Fruit fly (Drosophila melanogaster) whole organism, embryonic: ENCODE results near the gene wapl.

Experiments
- Abd-B ChIP-seq: fragments of 200-800 bp; sonication (Bioruptor generic); optimal IDR thresholded peaks from 2 replicates; lab custom pipeline; 2018; ENCODE audit warnings: missing biosample characterization, mild to moderate bottlenecking, missing genetic modification characterization, moderate library complexity
- Awh ChIP-seq: fragments of 200-800 bp; sonication (Bioruptor generic); IDR thresholded peaks from 2 replicates; pipeline ENCODE4, ENCODE4 v1.3.6; 2022; ENCODE audit warnings: missing biosample characterization, missing genetic modification characterization
- Bdp1 ChIP-seq: fragments of 200-800 bp; sonication (Bioruptor generic); optimal IDR thresholded peaks from 3 replicates; lab custom pipeline; 2016; ENCODE audit warnings: missing biosample characterization, missing genetic modification characterization
- CG10321 ChIP-seq: fragments of 200-800 bp; sonication (Bioruptor generic); IDR thresholded peaks from 2 replicates; pipeline ENCODE4 v1.3.6; 2022; ENCODE audit warnings: missing biosample characterization, missing genetic modification characterization
- CG10543 ChIP-seq: fragments of 200-800 bp; sonication (Bioruptor generic); optimal IDR thresholded peaks from 3 replicates; lab custom pipeline; 2017; ENCODE audit warnings: missing biosample characterization, mild to moderate bottlenecking, missing genetic modification characterization, moderate library complexity
- CG10565 ChIP-seq: fragments of 200-800 bp; sonication (Bioruptor generic); optimal IDR thresholded peaks from 3 replicates; lab custom pipeline; 2016; ENCODE audit warnings: missing biosample characterization, mild to moderate bottlenecking, missing genetic modification characterization
- CG10959 ChIP-seq: fragments of 200-800 bp; sonication (Bioruptor generic); IDR thresholded peaks from 2 replicates; pipeline ENCODE4 v1.3.6; 2022; ENCODE audit warnings: missing biosample characterization, missing genetic modification characterization
- CG11093 ChIP-seq: fragments of 200-800 bp; sonication (Bioruptor generic); IDR thresholded peaks from 3 replicates; pipeline ENCODE4 v1.3.6; 2022; ENCODE audit warnings: missing biosample characterization, missing genetic modification characterization
- CG11723 ChIP-seq: fragments of 200-800 bp; sonication (Bioruptor generic); optimal IDR thresholded peaks from 2 replicates; lab custom pipeline; 2017; ENCODE audit warnings: missing biosample characterization, mild to moderate bottlenecking, missing genetic modification characterization
- CG14965 ChIP-seq: fragments of 200-800 bp; sonication (Bioruptor generic); optimal IDR thresholded peaks from 2 replicates; lab custom pipeline; 2016; ENCODE audit warnings: missing biosample characterization, missing genetic modification characterization, borderline replicate concordance
- CG15696 ChIP-seq: fragments of 200-800 bp; sonication (Bioruptor generic); optimal IDR thresholded peaks from 2 replicates; lab custom pipeline; 2019; ENCODE audit warnings: missing biosample characterization, mild to moderate bottlenecking, missing genetic modification characterization, moderate library complexity
- CG2678 ChIP-seq: fragments of 200-800 bp; sonication (Bioruptor generic); optimal IDR thresholded peaks from 3 replicates; lab custom pipeline; 2019; ENCODE audit warnings: missing biosample characterization, mild to moderate bottlenecking, missing genetic modification characterization, moderate library complexity
- CG2875 ChIP-seq: fragments of 200-800 bp; sonication (Bioruptor generic); optimal IDR thresholded peaks from 2 replicates; lab custom pipeline; 2017; ENCODE audit warnings: missing biosample characterization, mild to moderate bottlenecking, missing genetic modification characterization, missing genetic modification reagents
- CG34224 ChIP-seq: fragments of 200-800 bp; sonication (Bioruptor generic); IDR thresholded peaks from 3 replicates; pipeline ENCODE4 v1.3.6; 2022; ENCODE audit warnings: missing biosample characterization, missing genetic modification characterization; ENCODE audit not compliant: partially characterized antibody
- CG6272 ChIP-seq: fragments of 200-800 bp; sonication (Bioruptor generic); IDR thresholded peaks from 2 replicates; pipeline ENCODE4 v1.3.6; 2022; ENCODE audit warnings: missing biosample characterization, missing genetic modification characterization
- CG9797 ChIP-seq: fragments of 200-800 bp; sonication (Bioruptor generic); optimal IDR thresholded peaks from 3 replicates; lab custom pipeline; 2018; ENCODE audit warnings: missing biosample characterization, mild to moderate bottlenecking, missing genetic modification characterization
- D ChIP-seq, 2 experiments: fragments of 200-800 bp in 1 of 2; fragments of >200 bp in 1 of 2; sonication (Bioruptor generic) in 1 of 2; optimal IDR thresholded peaks; 2 replicates in 1 of 2; 3 replicates in 1 of 2; lab custom pipeline; 2017; ENCODE audit warnings: mild to moderate bottlenecking in 1 of 2, missing biosample characterization in 1 of 2, missing genetic modification characterization in 1 of 2, missing genetic modification reagents in 1 of 2
- Doc3 ChIP-seq: fragments of 200-800 bp; sonication (Bioruptor generic); IDR thresholded peaks from 3 replicates; pipeline ENCODE4 v1.3.6; 2022; ENCODE audit warnings: missing biosample characterization, missing genetic modification characterization; ENCODE audit not compliant: partially characterized antibody
- Ets97D ChIP-seq: fragments of 200-800 bp; sonication (Bioruptor generic); optimal IDR thresholded peaks from 3 replicates; lab custom pipeline; 2016; ENCODE audit warnings: missing biosample characterization, missing genetic modification characterization
- HLH3B ChIP-seq: fragments of 200-800 bp; sonication (Bioruptor generic); IDR thresholded peaks from 2 replicates; pipeline ENCODE4 v1.3.6; 2022; ENCODE audit warnings: missing biosample characterization, missing genetic modification characterization
- Hmx ChIP-seq: fragments of 200-800 bp; sonication (Bioruptor generic); optimal IDR thresholded peaks from 2 replicates; lab custom pipeline; 2016; ENCODE audit warnings: missing biosample characterization, missing genetic modification characterization
- Mrtf ChIP-seq: fragments of 200-800 bp; sonication (Bioruptor generic); IDR thresholded peaks from 3 replicates; pipeline ENCODE4 v1.3.6; 2022; ENCODE audit warnings: missing biosample characterization, missing genetic modification characterization
- NK7.1 ChIP-seq: fragments of 200-800 bp; sonication (Bioruptor generic); optimal IDR thresholded peaks from 3 replicates; lab custom pipeline; 2016; ENCODE audit warnings: missing biosample characterization, missing genetic modification characterization
- Nf-YA ChIP-seq: fragments of 200-800 bp; sonication (Bioruptor generic); IDR thresholded peaks from 2 replicates; pipeline ENCODE4 v1.3.6; 2022; ENCODE audit warnings: missing biosample characterization, missing genetic modification characterization
- Nf-YB ChIP-seq: fragments of 200-800 bp; sonication (Bioruptor generic); optimal IDR thresholded peaks from 3 replicates; lab custom pipeline; 2019; ENCODE audit warnings: missing biosample characterization, mild to moderate bottlenecking, missing genetic modification characterization, moderate library complexity
- Scr ChIP-seq: fragments of 200-800 bp; sonication (Bioruptor generic); IDR thresholded peaks from 2 replicates; pipeline ENCODE4 v1.3.6; 2022; ENCODE audit warnings: missing biosample characterization, missing genetic modification characterization; ENCODE audit not compliant: partially characterized antibody
- Side ChIP-seq: fragments of 200-800 bp; sonication (Bioruptor generic); optimal IDR thresholded peaks from 2 replicates; lab custom pipeline; 2016; ENCODE audit warnings: missing biosample characterization, missing genetic modification characterization
- ab ChIP-seq: fragments of 200-800 bp; sonication (Bioruptor generic); optimal IDR thresholded peaks from 2 replicates; lab custom pipeline; 2016; ENCODE audit warnings: missing biosample characterization, missing genetic modification characterization
- al ChIP-seq: fragments of 200-800 bp; sonication (Bioruptor generic); IDR thresholded peaks from 2 replicates; pipeline ENCODE4 v1.3.6; 2022; ENCODE audit warnings: missing biosample characterization, missing genetic modification characterization
- amos ChIP-seq: fragments of 200-800 bp; sonication (Bioruptor generic); IDR thresholded peaks from 2 replicates; pipeline ENCODE4 v1.3.6; 2022; ENCODE audit warnings: missing biosample characterization, missing genetic modification characterization; ENCODE audit not compliant: partially characterized antibody
- bbx ChIP-seq: fragments of 200-800 bp; sonication (Bioruptor generic); IDR thresholded peaks from 2 replicates; pipeline ENCODE4 v1.3.6; 2022; ENCODE audit warnings: missing biosample characterization, missing genetic modification characterization; ENCODE audit not compliant: partially characterized antibody
- bowl ChIP-seq: fragments of 200-800 bp; sonication (Bioruptor generic); IDR thresholded peaks from 2 replicates; pipeline ENCODE4 v1.3.6; 2022; ENCODE audit warnings: missing biosample characterization, missing genetic modification characterization
- cg ChIP-seq: fragments of 200-800 bp; sonication (Bioruptor generic); optimal IDR thresholded peaks from 3 replicates; lab custom pipeline; 2019; ENCODE audit warnings: missing biosample characterization, mild to moderate bottlenecking, missing genetic modification characterization, moderate library complexity
- chinmo ChIP-seq: fragments of 200-800 bp; sonication (Bioruptor generic); IDR thresholded peaks from 4 replicates; pipeline ENCODE4 v1.3.6; 2022; ENCODE audit warnings: missing biosample characterization, missing genetic modification characterization; ENCODE audit not compliant: partially characterized antibody
- chm ChIP-seq: fragments of 200-800 bp; sonication (Bioruptor generic); IDR thresholded peaks from 2 replicates; pipeline ENCODE4 v1.3.6; 2022; ENCODE audit warnings: missing biosample characterization, missing genetic modification characterization
- danr ChIP-seq: fragments of 200-800 bp; sonication (Bioruptor generic); IDR thresholded peaks from 2 replicates; pipeline ENCODE4 v1.3.6; 2022; ENCODE audit warnings: missing biosample characterization, missing genetic modification characterization
- dm ChIP-seq: fragments of 200-800 bp; sonication (Bioruptor generic); optimal IDR thresholded peaks from 3 replicates; lab custom pipeline; 2016; ENCODE audit warnings: missing biosample characterization, missing genetic modification characterization
- ftz-f1 ChIP-seq: fragments of 200-800 bp; sonication (Bioruptor generic); optimal IDR thresholded peaks from 2 replicates; lab custom pipeline; 2016; ENCODE audit warnings: missing biosample characterization, missing genetic modification characterization
- gcm ChIP-seq: fragments of 200-800 bp; sonication (Bioruptor generic); optimal IDR thresholded peaks from 2 replicates; lab custom pipeline; 2019; ENCODE audit warnings: missing biosample characterization, mild to moderate bottlenecking, missing genetic modification characterization, moderate library complexity
- h ChIP-seq: fragments of >200 bp; optimal IDR thresholded peaks from 2 replicates; lab custom pipeline; 2017
- kni ChIP-seq: fragments of 200-800 bp; sonication (Bioruptor generic); optimal IDR thresholded peaks from 3 replicates; lab custom pipeline; 2017; ENCODE audit warnings: mild to moderate bottlenecking, missing biosample characterization, missing genetic modification reagents, missing genetic modification characterization
- lilli ChIP-seq: fragments of 200-800 bp; sonication (Bioruptor generic); optimal IDR thresholded peaks from 3 replicates; lab custom pipeline; 2016; ENCODE audit warnings: missing biosample characterization, missing genetic modification characterization
- luna ChIP-seq: fragments of 200-800 bp; sonication (Bioruptor generic); optimal IDR thresholded peaks from 2 replicates; lab custom pipeline; 2016; ENCODE audit warnings: missing biosample characterization, missing genetic modification characterization
- repo ChIP-seq: fragments of 200-800 bp; sonication (Bioruptor generic); optimal IDR thresholded peaks from 2 replicates; lab custom pipeline; 2016; ENCODE audit warnings: missing biosample characterization, missing genetic modification characterization
- seq ChIP-seq: fragments of 200-800 bp; sonication (Bioruptor generic); IDR thresholded peaks from 2 replicates; pipeline ENCODE4 v1.3.6; 2022; ENCODE audit warnings: missing biosample characterization, missing genetic modification characterization
- sqz ChIP-seq: fragments of 200-800 bp; sonication (Bioruptor generic); optimal IDR thresholded peaks from 3 replicates; lab custom pipeline; 2018; ENCODE audit warnings: missing biosample characterization, mild to moderate bottlenecking, missing genetic modification characterization
- ttk ChIP-seq: fragments of 200-800 bp; sonication (Bioruptor generic); IDR thresholded peaks from 2 replicates; pipeline ENCODE4 v2.1.2; 2022; ENCODE audit warnings: missing biosample characterization, missing genetic modification characterization

wapl gene

dm6 chrX:2125527-2126088 lies 33.2 kb downstream of the wapl start (continued):
- peak; percentile 35 for TF ChIP-seq kni
- TF ChIP-seq seq (GFP tag; lab: Robert Waterston, UW) = peak; percentile 87
- no peak for TF ChIP-seq dm (GFP tag; lab: Kevin White, UChicago)
- TF ChIP-seq cg = peak; percentile 69
- no peak for TF ChIP-seq CG2678
- peak; percentile 96 for TF ChIP-seq CG10321
- TF ChIP-seq al (GFP tag; lab: Robert Waterston, UW) = no peak
- 0 out of 4 replicates have a peak, but pooled peaks have one; percentile 50 for TF ChIP-seq chinmo (GFP tag; lab: Robert Waterston, UW)
- TF ChIP-seq CG11723 = no peak
- TF ChIP-seq Nf-YA (GFP tag; lab: Robert Waterston, UW) = peak; percentile 90
- TF ChIP-seq ftz-f1 (GFP tag; lab: Kevin White, UChicago) = peak; percentile 40
- peak; percentile 46 for TF ChIP-seq sqz (GFP tag; lab: Kevin White, UChicago)
- TF ChIP-seq danr (GFP tag; lab: Robert Waterston, UW) = no peak
- TF ChIP-seq, all 482 proteins: peak for 44

- TF ChIP-seq Hmx (GFP tag; lab: Kevin White, UChicago) (peak; percentile 22), Nf-YB (GFP tag; lab: Kevin White, UChicago) (peak; percentile 75), CG10543 (GFP tag; lab: Kevin White, UChicago) (peak; percentile 99), D (optimal IDR thresholded peaks at IDR 0.05; lab: Kevin White, UChicago) (no peak), D (GFP tag; optimal IDR thresholded peaks at IDR 0.05; lab: Kevin White, UChicago) (peak; percentile 99), Doc3 (no peak), CG2875 (GFP tag; lab: Kevin White, UChicago) (peak; percentile 97), luna (peak; percentile 28), Abd-B (GFP tag; lab: Kevin White, UChicago) (peak; percentile 97), CG14965 (GFP tag; lab: Kevin White, UChicago) (peak; percentile 15), gcm (peak; percentile 98), Mrtf (GFP tag; lab: Robert Waterston, UW) (peak; percentile 86), ab (GFP tag; lab: Kevin White, UChicago) (peak; percentile 89), Ets97D (GFP tag; lab: Kevin White, UChicago) (peak; percentile 27), CG10959 (GFP tag; lab: Robert Waterston, UW) (peak; percentile 90), Bdp1 (GFP tag; lab: Kevin White, UChicago) (peak; percentile 60), repo (peak; percentile 67), bbx (GFP tag; lab: Robert Waterston, UW) (no peak), ttk (GFP tag; lab: Robert Waterston, UW) (peak; percentile 55), NK7.1 (peak; percentile 74), CG15696 (tag; lab: Kevin White, UChicago) (peak; percentile 98), Awh (peak; percentile 79), CG6272 (GFP tag; lab: Robert Waterston, UW) (peak; percentile 85), Scr (0 out of 2 replicates have a peak, but pooled peaks have one; percentile 16), HLH3B (GFP tag; lab: Robert Waterston, UW) (peak; percentile 86), bowl (GFP tag; lab: Robert Waterston, UW) (peak; percentile 67; the same call in 1 of the 2 replicates), CG10565 (GFP tag; lab: Kevin White, UChicago) (peak; percentile 80), chm (GFP tag; lab: Robert Waterston, UW) (peak; percentile 69; the same call in 1 of the 2 replicates), CG11093 (peak; percentile 92), Nf-YA (GFP tag; lab: Robert Waterston, UW) (peak; percentile 66; the same call in 1 of the 2 replicates), amos (no peak), CG9797 (no peak), CG34224 (no peak), lilli (GFP tag; lab: Kevin White, UChicago) (peak; percentile 84), h (lab: Kevin White, UChicago) (no peak), Side (GFP tag; lab: Kevin White, UChicago) (peak; percentile 29)
Observed at dm6 chrX:2123965-2124688, 34.7 kb downstream of the wapl start.
